Worm (Caenorhabditis elegans): ENCODE measurements around the gene F01D5.6.

F01D5.6 gene

ce11 chrII:14008359-14008758 is 2.0 kb downstream of the F01D5.6 start, which contains the start of gene F01D5.7:
F01D5.7 (plus strand) TSS chrII:14008659.
- TF ChIP-seq hmg-11 (tag; optimal IDR thresholded peaks at IDR 0.05), result no peak
- no peak for TF ChIP-seq ZK546.5 (tag; optimal IDR thresholded peaks at IDR 0.05)
- TF ChIP-seq nhr-237 (tag; optimal IDR thresholded peaks at IDR 0.05), result no peak
- no peak for TF ChIP-seq fkh-10 (GFP tag; optimal IDR thresholded peaks at IDR 0.05)
- no peak for TF ChIP-seq jun-1 (tag; optimal IDR thresholded peaks at IDR 0.05)
- TF ChIP-seq ztf-4 (tag; optimal IDR thresholded peaks at IDR 0.05), result no peak
- no peak for TF ChIP-seq nhr-12 (tag; optimal IDR thresholded peaks at IDR 0.05)
- no peak for TF ChIP-seq elt-1 (tag; optimal IDR thresholded peaks at IDR 0.05)
- TF ChIP-seq nhr-23 (tag; optimal IDR thresholded peaks at IDR 0.05), result no peak
- no peak for TF ChIP-seq nhr-25 (tag; optimal IDR thresholded peaks at IDR 0.05)
- TF ChIP-seq unc-62 (GFP tag; optimal IDR thresholded peaks at IDR 0.05), result no peak
- TF ChIP-seq ceh-28 (tag; optimal IDR thresholded peaks at IDR 0.05), result no peak
- TF ChIP-seq pha-4 (tag; optimal IDR thresholded peaks at IDR 0.05), result no peak
- no peak for TF ChIP-seq elt-3 (tag; optimal IDR thresholded peaks at IDR 0.05)
- no peak for TF ChIP-seq lsy-12 (tag; optimal IDR thresholded peaks at IDR 0.05)
- TF ChIP-seq nhr-28 (tag; optimal IDR thresholded peaks at IDR 0.05), result no peak
- TF ChIP-seq tbx-2 (tag; optimal IDR thresholded peaks at IDR 0.05), result no peak
- no peak for TF ChIP-seq elt-2 (tag; optimal IDR thresholded peaks at IDR 0.05)

ce11 chrII:14010656-14011376 is 4.5 kb downstream of the F01D5.6 start, which contains the start of gene F01D5.8:
F01D5.8 (plus strand) TSS chrII:14010706.
- TF ChIP-seq mml-1 (tag; optimal IDR thresholded peaks at IDR 0.05) (no peak), nhr-23 (tag; optimal IDR thresholded peaks at IDR 0.05) (no peak), fos-1 (tag; optimal IDR thresholded peaks at IDR 0.05) (no peak), pha-4 (tag; optimal IDR thresholded peaks at IDR 0.05) (no peak), nfya-1 (tag; optimal IDR thresholded peaks at IDR 0.05; ENCODE audit: insufficient read depth) (no peak), skn-1 (tag; optimal IDR thresholded peaks at IDR 0.05) (no peak), elt-2 (tag; optimal IDR thresholded peaks at IDR 0.05) (peak; percentile 45), hmg-11 (tag; optimal IDR thresholded peaks at IDR 0.05) (no peak), ztf-4 (tag; optimal IDR thresholded peaks at IDR 0.05) (no peak), lin-39 (tag; optimal IDR thresholded peaks at IDR 0.05) (no peak), fkh-2 (tag; optimal IDR thresholded peaks at IDR 0.05) (no peak), ceh-9 (tag; optimal IDR thresholded peaks at IDR 0.05) (no peak), zag-1 (tag; optimal IDR thresholded peaks at IDR 0.05) (no peak), lin-15B (tag; optimal IDR thresholded peaks at IDR 0.05) (no peak), snpc-4 (tag; optimal IDR thresholded peaks at IDR 0.05) (peak; percentile 17)

DNA sequence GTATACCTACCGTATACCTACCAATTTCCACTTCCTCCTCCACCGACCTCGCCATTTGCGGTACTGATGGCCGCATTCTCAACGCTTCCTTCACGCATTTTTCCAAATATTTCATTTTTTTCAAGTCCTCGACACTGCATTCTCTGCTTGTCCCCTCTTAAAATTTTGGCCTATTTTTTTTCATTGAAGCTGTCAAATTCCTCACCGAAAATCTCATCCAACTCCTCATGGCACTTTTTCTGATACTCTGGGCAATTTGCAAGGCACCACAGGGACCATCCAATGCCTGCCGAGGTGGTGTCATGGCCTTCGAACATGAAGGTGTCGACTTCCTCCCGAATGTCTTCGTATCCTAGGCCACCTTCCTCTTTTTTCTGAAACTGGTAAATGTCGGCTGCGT is 8.3 kb downstream of the F01D5.6 start:
- TF ChIP-seq nhr-11 (tag; optimal IDR thresholded peaks at IDR 0.05) (no peak), lsy-12 (tag; optimal IDR thresholded peaks at IDR 0.05) (no peak), pha-4 (tag; optimal IDR thresholded peaks at IDR 0.05) (no peak), unc-62 (GFP tag; optimal IDR thresholded peaks at IDR 0.05) (no peak)

DNA sequence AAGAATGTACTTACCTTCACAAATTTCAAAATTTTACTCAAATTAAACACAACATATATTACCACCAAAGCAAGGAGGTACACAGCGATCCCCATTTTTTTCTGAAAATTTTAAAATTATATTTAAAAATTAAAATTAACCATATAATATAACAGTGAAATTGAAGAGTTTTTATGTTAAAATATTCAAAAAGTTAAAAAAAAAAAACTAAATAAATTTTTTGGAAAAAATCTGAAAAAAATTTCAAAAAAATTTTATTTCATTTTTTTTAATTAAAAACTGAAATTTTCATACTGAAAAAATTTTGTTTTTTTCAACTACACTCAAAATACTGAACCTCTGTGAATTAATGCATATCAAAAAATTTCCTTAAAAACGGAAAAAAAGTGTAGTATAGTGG is 10.6 kb downstream of the F01D5.6 start, which contains the start of gene cyp-37A1:
TSS of gene cyp-37A1 (minus strand) at position 101 of the 400 bp plus-strand sequence.
- TF ChIP-seq pqm-1 (tag; optimal IDR thresholded peaks at IDR 0.05), result no peak
- no peak for TF ChIP-seq lin-39 (tag; optimal IDR thresholded peaks at IDR 0.05)
- TF ChIP-seq jun-1 (tag; optimal IDR thresholded peaks at IDR 0.05), result no peak
- TF ChIP-seq ceh-9 (tag; optimal IDR thresholded peaks at IDR 0.05), result no peak
- no peak for TF ChIP-seq ama-1 (optimal IDR thresholded peaks at IDR 0.05)
- no peak for TF ChIP-seq unc-62 (GFP tag; optimal IDR thresholded peaks at IDR 0.05)
- TF ChIP-seq egl-5 (tag; optimal IDR thresholded peaks at IDR 0.05), result no peak

DNA sequence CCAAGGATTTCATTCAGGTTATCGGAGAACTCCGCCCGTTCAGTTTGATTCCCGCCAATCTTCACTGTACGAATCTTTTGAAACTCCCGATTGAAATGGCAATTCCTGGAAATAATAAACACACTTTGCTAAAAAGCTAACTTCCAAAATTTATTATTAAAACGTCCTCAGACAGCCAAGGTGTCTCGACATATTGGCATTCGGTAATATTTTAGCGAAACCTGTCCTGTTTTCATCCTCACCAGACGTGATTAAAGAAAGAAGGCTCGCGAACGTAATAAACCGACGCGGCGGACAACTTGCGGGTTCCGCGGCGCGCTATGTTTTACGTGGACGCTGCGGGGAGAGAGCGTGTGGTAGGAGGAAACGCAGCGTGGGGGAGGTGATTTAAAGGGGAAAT is 11.9 kb downstream of the F01D5.6 start:
- no peak for TF ChIP-seq zag-1 (tag; optimal IDR thresholded peaks at IDR 0.05)
- TF ChIP-seq daf-12 (tag; optimal IDR thresholded peaks at IDR 0.05), result no peak
- peak; percentile 50 for TF ChIP-seq lin-39 (tag; optimal IDR thresholded peaks at IDR 0.05)
- no peak for TF ChIP-seq aly-2 (tag; optimal IDR thresholded peaks at IDR 0.05)
- TF ChIP-seq egl-27 (tag; optimal IDR thresholded peaks at IDR 0.05), result no peak
- TF ChIP-seq nhr-23 (tag; optimal IDR thresholded peaks at IDR 0.05), result peak; percentile 78
- TF ChIP-seq nhr-67 (tag; optimal IDR thresholded peaks at IDR 0.05), result no peak
- peak; percentile 69 for TF ChIP-seq nhr-77 (tag; optimal IDR thresholded peaks at IDR 0.05)
- TF ChIP-seq fkh-2 (tag; optimal IDR thresholded peaks at IDR 0.05), result peak; percentile 62
- no peak for TF ChIP-seq ztf-4 (tag; optimal IDR thresholded peaks at IDR 0.05)
- TF ChIP-seq nhr-12 (tag; optimal IDR thresholded peaks at IDR 0.05), result no peak
- TF ChIP-seq lsy-12 (tag; optimal IDR thresholded peaks at IDR 0.05), result peak; percentile 84
- peak; percentile 99 for TF ChIP-seq snpc-4 (tag; optimal IDR thresholded peaks at IDR 0.05)
- TF ChIP-seq elt-3 (tag; optimal IDR thresholded peaks at IDR 0.05), result no peak
- TF ChIP-seq tbx-2 (tag; optimal IDR thresholded peaks at IDR 0.05), result peak; percentile 71
- no peak for TF ChIP-seq ceh-28 (tag; optimal IDR thresholded peaks at IDR 0.05)
- TF ChIP-seq elt-2 (tag; optimal IDR thresholded peaks at IDR 0.05), result peak; percentile 62
- peak; percentile 55 for TF ChIP-seq ceh-82 (tag; optimal IDR thresholded peaks at IDR 0.05)
- TF ChIP-seq jun-1 (tag; optimal IDR thresholded peaks at IDR 0.05), result peak; percentile 26
- no peak for TF ChIP-seq fkh-10 (GFP tag; optimal IDR thresholded peaks at IDR 0.05)
- peak; percentile 79 for TF ChIP-seq pqm-1 (tag; optimal IDR thresholded peaks at IDR 0.05)
- peak; percentile 62 for TF ChIP-seq lin-15B (tag; optimal IDR thresholded peaks at IDR 0.05)
- TF ChIP-seq hmg-11 (tag; optimal IDR thresholded peaks at IDR 0.05), result peak; percentile 75
- peak; percentile 98 for TF ChIP-seq ama-1 (optimal IDR thresholded peaks at IDR 0.05)
- TF ChIP-seq nhr-25 (tag; optimal IDR thresholded peaks at IDR 0.05), result peak; percentile 65
- peak; percentile 52 for TF ChIP-seq pha-4 (tag; optimal IDR thresholded peaks at IDR 0.05)
- no peak for TF ChIP-seq unc-62 (GFP tag; optimal IDR thresholded peaks at IDR 0.05)
- TF ChIP-seq fos-1 (tag; optimal IDR thresholded peaks at IDR 0.05), result no peak
- TF ChIP-seq nhr-11 (tag; optimal IDR thresholded peaks at IDR 0.05), result no peak
- no peak for TF ChIP-seq ztf-11 (tag; optimal IDR thresholded peaks at IDR 0.05)
- TF ChIP-seq skn-1 (tag; optimal IDR thresholded peaks at IDR 0.05), result peak; percentile 39
- peak; percentile 74 for TF ChIP-seq nfya-1 (tag; optimal IDR thresholded peaks at IDR 0.05; ENCODE audit: insufficient read depth)
